Worm (Caenorhabditis elegans): ENCODE data around the gene lys-6.
A peak's percentile ranks its signal among the peaks of the same experiment; 100 is the strongest.

Gene lys-6

DNA sequence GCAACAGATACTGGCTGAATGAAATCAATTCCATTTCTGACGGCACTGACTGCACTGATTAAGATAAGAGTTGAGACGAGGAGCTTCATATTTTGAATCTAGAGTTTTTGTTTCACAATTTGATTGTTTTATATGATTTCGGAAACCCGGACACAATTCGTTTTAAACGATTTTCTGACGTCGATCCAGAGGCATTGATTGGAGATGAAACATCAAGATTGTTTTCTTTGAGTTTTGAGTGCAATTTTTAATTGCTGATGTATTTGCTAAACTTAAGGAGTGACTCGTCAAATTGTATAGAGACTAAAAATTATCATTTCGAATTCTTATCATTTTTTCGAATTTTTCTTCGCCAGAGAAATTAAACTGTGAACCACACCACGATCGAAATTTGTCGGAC is at the start of gene lys-6:
Gene lys-6 (minus strand): TSS at position 101 of the 400 bp plus-strand sequence.
- TF ChIP-seq mml-1 (tag; optimal IDR thresholded peaks at IDR 0.05) (no peak), egl-27 (tag; optimal IDR thresholded peaks at IDR 0.05) (no peak), pha-4 (tag; optimal IDR thresholded peaks at IDR 0.05) (no peak), nhr-23 (tag; optimal IDR thresholded peaks at IDR 0.05) (no peak), tbx-2 (tag; optimal IDR thresholded peaks at IDR 0.05) (no peak), mdl-1 (tag; optimal IDR thresholded peaks at IDR 0.05) (no peak), pqm-1 (tag; optimal IDR thresholded peaks at IDR 0.05) (peak; percentile 29), snpc-4 (tag; optimal IDR thresholded peaks at IDR 0.05) (no peak), ceh-28 (tag; optimal IDR thresholded peaks at IDR 0.05) (no peak), nhr-25 (tag; optimal IDR thresholded peaks at IDR 0.05) (no peak), nhr-11 (tag; optimal IDR thresholded peaks at IDR 0.05) (no peak), ceh-16 (tag; optimal IDR thresholded peaks at IDR 0.05) (no peak), jun-1 (tag; optimal IDR thresholded peaks at IDR 0.05) (no peak), elt-2 (tag; optimal IDR thresholded peaks at IDR 0.05) (peak; percentile 7), R02D3.7 (tag; optimal IDR thresholded peaks at IDR 0.05) (no peak)

DNA sequence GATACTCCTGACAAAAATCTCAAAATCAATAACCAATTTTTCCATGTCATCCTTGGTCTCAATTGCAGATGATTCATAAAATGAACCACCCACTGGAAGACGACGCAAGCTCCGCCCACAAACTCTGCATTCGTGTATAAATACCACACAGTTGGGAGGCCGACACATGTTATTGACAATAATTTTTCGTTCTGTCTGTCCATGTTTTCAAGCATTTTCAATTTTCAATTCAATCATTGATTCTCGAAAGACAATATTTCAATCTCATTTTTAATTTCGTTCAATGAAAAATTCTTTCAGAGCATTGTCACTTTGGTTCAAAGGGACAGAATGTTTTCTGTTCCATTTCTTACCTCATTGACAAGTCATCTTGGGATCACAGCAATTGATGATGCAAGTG is 48.3 kb upstream of the lys-6 start, which contains the start of gene inx-9:
Gene inx-9 (plus strand): TSS at position 301 of the 400 bp plus-strand sequence.
- TF ChIP-seq egl-27 (tag; optimal IDR thresholded peaks at IDR 0.05): no peak
- TF ChIP-seq ztf-4 (tag; optimal IDR thresholded peaks at IDR 0.05): no peak
- TF ChIP-seq ztf-11 (tag; optimal IDR thresholded peaks at IDR 0.05): no peak
- no peak for TF ChIP-seq elt-2 (tag; optimal IDR thresholded peaks at IDR 0.05)
- no peak for TF ChIP-seq R02D3.7 (tag; optimal IDR thresholded peaks at IDR 0.05)
- no peak for TF ChIP-seq nfya-1 (tag; optimal IDR thresholded peaks at IDR 0.05; ENCODE audit: insufficient read depth)
- no peak for TF ChIP-seq elt-3 (tag; optimal IDR thresholded peaks at IDR 0.05)
- no peak for TF ChIP-seq mml-1 (tag; optimal IDR thresholded peaks at IDR 0.05)
- no peak for TF ChIP-seq jun-1 (tag; optimal IDR thresholded peaks at IDR 0.05)

DNA sequence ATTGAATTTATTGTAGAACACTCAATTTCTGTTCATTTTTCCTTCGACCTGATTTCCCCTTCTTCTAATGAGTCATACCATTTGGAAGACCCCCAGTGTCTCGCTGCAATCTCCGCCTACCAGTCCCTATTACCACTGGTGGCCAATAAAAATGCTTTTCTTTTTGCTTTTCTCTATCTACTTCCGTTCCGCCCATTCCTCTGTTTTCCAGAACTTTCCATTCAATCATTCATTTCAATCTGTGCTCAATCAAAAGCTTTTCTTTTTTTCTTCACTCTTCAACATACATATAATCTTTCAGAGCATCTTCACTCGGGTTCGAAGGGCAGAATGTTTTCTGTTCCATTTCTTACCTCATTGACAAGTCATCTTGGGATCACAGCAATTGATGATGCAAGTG is 45.8 kb upstream of the lys-6 start, which contains the start of gene inx-8:
Gene inx-8 (plus strand): TSS at position 301 of the 400 bp plus-strand sequence.
- TF ChIP-seq nhr-237 (tag; optimal IDR thresholded peaks at IDR 0.05) (no peak), ZK546.5 (tag; optimal IDR thresholded peaks at IDR 0.05) (no peak), daf-12 (tag; optimal IDR thresholded peaks at IDR 0.05) (no peak), mml-1 (tag; optimal IDR thresholded peaks at IDR 0.05) (no peak)

DNA sequence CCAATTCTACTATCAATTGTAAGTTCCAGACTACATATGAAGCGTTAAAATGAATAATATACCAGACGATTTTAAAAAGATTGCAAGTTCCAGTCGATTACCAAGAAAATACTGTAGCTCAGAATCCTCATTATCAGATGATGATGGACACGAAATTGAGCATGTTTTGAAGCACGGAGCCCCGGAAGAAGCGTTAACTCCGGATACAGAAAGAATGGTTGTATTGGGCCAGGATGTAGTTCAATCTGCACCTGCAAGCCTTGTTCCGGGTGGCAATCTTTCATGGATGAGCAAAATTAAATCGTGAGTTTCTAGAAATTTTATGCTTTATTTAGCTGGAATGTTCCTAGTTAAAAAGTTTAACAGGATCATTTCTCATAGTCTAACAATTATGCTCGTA is 40.3 kb upstream of the lys-6 start, which contains the start of gene atg-4.2:
Gene atg-4.2 (plus strand): TSS at position 24 of the 400 bp plus-strand sequence.
- no peak for TF ChIP-seq elt-1 (tag; optimal IDR thresholded peaks at IDR 0.05)
- TF ChIP-seq mml-1 (tag; optimal IDR thresholded peaks at IDR 0.05): no peak
- no peak for TF ChIP-seq jun-1 (tag; optimal IDR thresholded peaks at IDR 0.05)
- no peak for TF ChIP-seq zag-1 (tag; optimal IDR thresholded peaks at IDR 0.05)
- no peak for TF ChIP-seq ceh-16 (tag; optimal IDR thresholded peaks at IDR 0.05)
- TF ChIP-seq pqm-1 (tag; optimal IDR thresholded peaks at IDR 0.05): no peak
- TF ChIP-seq nhr-43 (tag; optimal IDR thresholded peaks at IDR 0.05; ENCODE audit: poor library complexity, severe bottlenecking): no peak
- no peak for TF ChIP-seq unc-39 (tag; optimal IDR thresholded peaks at IDR 0.05)
- TF ChIP-seq nfya-1 (tag; optimal IDR thresholded peaks at IDR 0.05; ENCODE audit: insufficient read depth): no peak
- no peak for TF ChIP-seq mdl-1 (tag; optimal IDR thresholded peaks at IDR 0.05)
- no peak for TF ChIP-seq lsy-12 (tag; optimal IDR thresholded peaks at IDR 0.05)
- TF ChIP-seq nhr-12 (tag; optimal IDR thresholded peaks at IDR 0.05): no peak
- TF ChIP-seq nhr-77 (tag; optimal IDR thresholded peaks at IDR 0.05): no peak
- TF ChIP-seq unc-62 (GFP tag; optimal IDR thresholded peaks at IDR 0.05): no peak
- no peak for TF ChIP-seq nhr-237 (tag; optimal IDR thresholded peaks at IDR 0.05)
- no peak for TF ChIP-seq hmg-11 (tag; optimal IDR thresholded peaks at IDR 0.05)

DNA sequence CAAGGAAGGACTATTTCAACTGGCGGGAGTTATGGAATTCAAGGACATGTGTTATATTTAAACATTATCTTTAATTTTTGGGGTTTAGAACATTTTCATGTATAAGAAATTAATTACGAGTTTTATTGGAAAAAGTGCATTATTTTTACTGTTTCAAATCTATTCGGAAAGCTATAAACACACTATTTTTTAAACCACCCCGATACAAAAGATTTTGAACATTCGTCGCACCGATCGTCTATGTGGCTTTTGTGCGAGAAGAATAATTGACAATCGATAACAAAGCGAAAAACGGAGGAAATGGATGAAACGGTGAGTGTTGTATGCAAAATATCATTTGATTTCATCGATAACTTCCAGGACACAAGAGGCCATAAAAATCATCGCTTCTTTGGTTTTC is 37.3 kb upstream of the lys-6 start, which contains the start of gene ZK809.9:
Gene ZK809.9 (plus strand): TSS at position 301 of the 400 bp plus-strand sequence.
- TF ChIP-seq nhr-23 (tag; optimal IDR thresholded peaks at IDR 0.05) (no peak), aly-2 (tag; optimal IDR thresholded peaks at IDR 0.05) (no peak), nhr-76 (tag; optimal IDR thresholded peaks at IDR 0.05) (no peak), elt-3 (tag; optimal IDR thresholded peaks at IDR 0.05) (no peak), unc-62 (GFP tag; optimal IDR thresholded peaks at IDR 0.05) (no peak), unc-39 (tag; optimal IDR thresholded peaks at IDR 0.05) (no peak), nhr-43 (tag; optimal IDR thresholded peaks at IDR 0.05; ENCODE audit: poor library complexity, severe bottlenecking) (no peak), fkh-10 (GFP tag; optimal IDR thresholded peaks at IDR 0.05) (no peak), lsy-12 (tag; optimal IDR thresholded peaks at IDR 0.05) (no peak), fos-1 (tag; optimal IDR thresholded peaks at IDR 0.05) (no peak), nhr-11 (tag; optimal IDR thresholded peaks at IDR 0.05) (no peak), mml-1 (tag; optimal IDR thresholded peaks at IDR 0.05) (no peak), nhr-28 (tag; optimal IDR thresholded peaks at IDR 0.05) (no peak), pha-4 (tag; optimal IDR thresholded peaks at IDR 0.05) (no peak), nhr-237 (tag; optimal IDR thresholded peaks at IDR 0.05) (no peak), ceh-9 (tag; optimal IDR thresholded peaks at IDR 0.05) (no peak), snpc-4 (tag; optimal IDR thresholded peaks at IDR 0.05) (no peak)
